Worm (Caenorhabditis elegans): ENCODE measurements around the gene E04D5.4.

- TF ChIP-seq nhr-12 (tag; optimal IDR thresholded peaks at IDR 0.05) (no peak), nhr-2 (tag; optimal IDR thresholded peaks at IDR 0.05) (no peak), elt-1 (tag; optimal IDR thresholded peaks at IDR 0.05; ENCODE audit: borderline replicate concordance, insufficient read depth) (no peak), ceh-39 (tag; optimal IDR thresholded peaks at IDR 0.05) (no peak)
Observed at ce11 chrII:10485640-10486039, 45.6 kb downstream of the E04D5.4 start.
